Worm (Caenorhabditis elegans) whole organism, mixed stage, embryonic: ENCODE data around the gene T28A8.5.

Experiments
- M03D4.4 ChIP-seq: sonication (generic microtip); optimal IDR thresholded peaks from 2 replicates; lab custom pipeline; 2017; ENCODE audit warnings: mild to moderate bottlenecking, missing genetic modification characterization, missing compliant biosample characterization
- bed-3 ChIP-seq: fragments of 200-800 bp; sonication (Bioruptor generic); optimal IDR thresholded peaks from 3 replicates; lab custom pipeline; 2018; ENCODE audit warnings: mild to moderate bottlenecking, missing genetic modification characterization, moderate library complexity, missing compliant biosample characterization
- ceh-43 ChIP-seq: fragments of 200-800 bp; sonication (Bioruptor generic); optimal IDR thresholded peaks from 2 replicates; lab custom pipeline; 2018; ENCODE audit warnings: mild to moderate bottlenecking, missing genetic modification characterization, moderate library complexity, missing compliant biosample characterization
- ceh-83 ChIP-seq: fragments of 200-800 bp; sonication (Bioruptor generic); optimal IDR thresholded peaks from 2 replicates; lab custom pipeline; 2018; ENCODE audit warnings: mild to moderate bottlenecking, missing genetic modification characterization, missing compliant biosample characterization
- ces-1 ChIP-seq: fragments of 150-350 bp; optimal IDR thresholded peaks from 2 replicates; lab custom pipeline; 2014; ENCODE audit warnings: missing biosample characterization, missing genetic modification reagents, missing genetic modification characterization
- cnd-1 ChIP-seq: fragments of 200-800 bp; sonication (Bioruptor generic); optimal IDR thresholded peaks from 2 replicates; lab custom pipeline; 2018; ENCODE audit warnings: mild to moderate bottlenecking, missing genetic modification characterization, missing compliant biosample characterization
- drap-1 ChIP-seq: fragments of 200-800 bp; sonication (Bioruptor generic); optimal IDR thresholded peaks from 3 replicates; lab custom pipeline; 2018; ENCODE audit warnings: mild to moderate bottlenecking, missing genetic modification characterization, missing compliant biosample characterization
- elt-1 ChIP-seq: sonication (generic microtip); optimal IDR thresholded peaks from 2 replicates; lab custom pipeline; 2017; ENCODE audit warnings: missing genetic modification characterization, mild to moderate bottlenecking, missing compliant biosample characterization, antibody characterized with exemption, moderate library complexity, borderline replicate concordance; ENCODE audit not compliant: insufficient read depth
- elt-3 ChIP-seq: fragments of 150-350 bp; optimal IDR thresholded peaks from 2 replicates; lab custom pipeline; 2014; ENCODE audit warnings: missing biosample characterization, missing genetic modification characterization
- flh-1 ChIP-seq: fragments of 200-800 bp; sonication (Bioruptor generic); optimal IDR thresholded peaks from 2 replicates; lab custom pipeline; 2018; ENCODE audit warnings: mild to moderate bottlenecking, missing genetic modification characterization, moderate library complexity, missing compliant biosample characterization
- ham-2 ChIP-seq: fragments of 200-800 bp; sonication (Bioruptor generic); optimal IDR thresholded peaks from 2 replicates; lab custom pipeline; 2018; ENCODE audit warnings: mild to moderate bottlenecking, missing genetic modification characterization, missing compliant biosample characterization
- hlh-1 ChIP-seq: fragments of 150-350 bp; optimal IDR thresholded peaks from 2 replicates; lab custom pipeline; 2014; ENCODE audit warnings: missing biosample characterization, missing genetic modification reagents, missing genetic modification characterization
- lin-13 ChIP-seq: fragments of 150-350 bp; optimal IDR thresholded peaks from 2 replicates; lab custom pipeline; 2014; ENCODE audit warnings: missing biosample characterization, missing genetic modification characterization
- lin-32 ChIP-seq: fragments of 200-800 bp; sonication (Bioruptor generic); optimal IDR thresholded peaks from 2 replicates; lab custom pipeline; 2018; ENCODE audit warnings: mild to moderate bottlenecking, missing genetic modification characterization, missing compliant biosample characterization
- mep-1 ChIP-seq: fragments of 150-350 bp; optimal IDR thresholded peaks from 2 replicates; lab custom pipeline; 2017; ENCODE audit warnings: missing biosample characterization, missing genetic modification reagents, missing genetic modification characterization, inconsistent platforms
- mls-2 ChIP-seq: sonication (generic microtip); optimal IDR thresholded peaks from 2 replicates; lab custom pipeline; 2016; ENCODE audit warnings: mild to moderate bottlenecking, missing genetic modification characterization, moderate library complexity, missing compliant biosample characterization
- nhr-12 ChIP-seq: fragments of 150-350 bp; optimal IDR thresholded peaks from 2 replicates; lab custom pipeline; 2014; ENCODE audit warnings: missing biosample characterization, missing genetic modification characterization
- nhr-2 ChIP-seq: fragments of 150-350 bp; optimal IDR thresholded peaks from 2 replicates; lab custom pipeline; 2014; ENCODE audit warnings: missing biosample characterization, missing genetic modification characterization
- nhr-237 ChIP-seq: fragments of 150-350 bp; optimal IDR thresholded peaks from 2 replicates; lab custom pipeline; 2014; ENCODE audit warnings: missing biosample characterization, missing genetic modification characterization
- nhr-28 ChIP-seq: fragments of 150-350 bp; optimal IDR thresholded peaks from 2 replicates; lab custom pipeline; 2014; ENCODE audit warnings: missing biosample characterization, missing genetic modification characterization
- pha-4 ChIP-seq: fragments of 150-350 bp; optimal IDR thresholded peaks from 2 replicates; lab custom pipeline; 2018; ENCODE audit warnings: missing biosample characterization, missing genetic modification reagents, missing genetic modification characterization
- sem-2 ChIP-seq: fragments of 200-800 bp; sonication (Bioruptor generic); optimal IDR thresholded peaks from 2 replicates; lab custom pipeline; 2018; ENCODE audit warnings: mild to moderate bottlenecking, missing genetic modification characterization, missing compliant biosample characterization
- snpc-4 ChIP-seq: fragments of 150-350 bp; optimal IDR thresholded peaks from 2 replicates; lab custom pipeline; 2014; ENCODE audit warnings: missing biosample characterization, missing genetic modification characterization
- sptf-1 ChIP-seq: sonication (generic microtip); optimal IDR thresholded peaks from 2 replicates; lab custom pipeline; 2017; ENCODE audit warnings: mild to moderate bottlenecking, missing genetic modification characterization, moderate library complexity, missing compliant biosample characterization
- tbx-8 ChIP-seq: fragments of 200-800 bp; sonication (Bioruptor generic); optimal IDR thresholded peaks from 2 replicates; lab custom pipeline; 2018; ENCODE audit warnings: mild to moderate bottlenecking, missing genetic modification characterization, moderate library complexity, missing compliant biosample characterization
- unc-120 ChIP-seq: sonication (generic microtip); optimal IDR thresholded peaks from 2 replicates; lab custom pipeline; 2017; ENCODE audit warnings: missing genetic modification characterization, missing compliant biosample characterization; ENCODE audit not compliant: poor library complexity, severe bottlenecking
- unc-39 ChIP-seq: fragments of 150-350 bp; optimal IDR thresholded peaks from 2 replicates; lab custom pipeline; 2014; ENCODE audit warnings: missing biosample characterization, missing genetic modification characterization
- unc-62 ChIP-seq: fragments of 150-350 bp; optimal IDR thresholded peaks from 2 replicates; lab custom pipeline; 2014; ENCODE audit warnings: missing biosample characterization, missing genetic modification reagents, missing genetic modification characterization
- zip-8 ChIP-seq: fragments of 150-350 bp; optimal IDR thresholded peaks from 2 replicates; lab custom pipeline; 2014; ENCODE audit warnings: missing biosample characterization, missing genetic modification characterization
- ztf-11 ChIP-seq: fragments of 150-350 bp; optimal IDR thresholded peaks from 2 replicates; lab custom pipeline; 2014; ENCODE audit warnings: missing biosample characterization, missing genetic modification characterization

Gene T28A8.5

ce11 chrIII:13503379-13503778, 1.9 kb downstream of the T28A8.5 start, which contains the start of gene T28A8.4:
Gene T28A8.4, plus strand, starts transcription at chrIII:13503679.
- TF ChIP-seq cnd-1: no peak

DNA sequence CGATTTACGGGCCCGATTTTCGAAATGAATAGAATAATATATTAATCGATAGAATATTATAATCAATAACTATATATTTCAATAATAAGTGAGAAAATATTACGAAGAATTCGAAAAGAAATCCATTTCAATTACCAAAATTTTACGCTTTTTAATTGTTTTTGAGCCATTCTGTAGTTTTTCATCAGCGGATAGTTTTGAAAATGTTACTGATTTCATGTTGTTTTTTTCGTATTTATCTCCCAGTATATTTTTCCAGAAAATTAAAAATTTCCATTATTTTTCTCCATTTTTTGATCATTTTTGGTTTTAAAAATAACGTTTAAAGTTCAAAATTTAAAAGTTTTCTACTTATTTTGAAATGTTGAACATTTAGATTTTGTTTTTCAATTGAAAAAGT, 4.3 kb downstream of the T28A8.5 start, which contains the start of gene T28A8.3:
T28A8.3 (plus strand) TSS at position 301 of the 400 bp plus-strand sequence.
- no peak for TF ChIP-seq lin-13 (tag; lab: Kevin White, UChicago)
- TF ChIP-seq flh-1 (GFP tag; lab: Kevin White, UChicago): no peak
- no peak for TF ChIP-seq nhr-12 (tag; lab: Kevin White, UChicago)
- no peak for TF ChIP-seq tbx-8 (GFP tag; lab: Kevin White, UChicago)
- no peak for TF ChIP-seq nhr-28 (tag; lab: Kevin White, UChicago)
- TF ChIP-seq sptf-1 (tag; lab: Kevin White, UChicago): no peak
- no peak for TF ChIP-seq unc-62 (GFP tag; lab: Kevin White, UChicago)
- no peak for TF ChIP-seq drap-1 (GFP tag; lab: Kevin White, UChicago)
- TF ChIP-seq pha-4: no peak
- no peak for TF ChIP-seq lin-32
- no peak for TF ChIP-seq ham-2 (GFP tag; lab: Kevin White, UChicago)
- TF ChIP-seq ceh-43 (GFP tag; lab: Kevin White, UChicago): no peak
- no peak for TF ChIP-seq unc-39 (tag; lab: Kevin White, UChicago)
- no peak for TF ChIP-seq elt-3 (tag; lab: Kevin White, UChicago)
- no peak for TF ChIP-seq ces-1
- TF ChIP-seq nhr-237 (tag; lab: Kevin White, UChicago): no peak
- TF ChIP-seq ztf-11 (tag; lab: Kevin White, UChicago): no peak
- no peak for TF ChIP-seq cnd-1
- no peak for TF ChIP-seq sem-2 (GFP tag; lab: Kevin White, UChicago)
- TF ChIP-seq mep-1: no peak

DNA sequence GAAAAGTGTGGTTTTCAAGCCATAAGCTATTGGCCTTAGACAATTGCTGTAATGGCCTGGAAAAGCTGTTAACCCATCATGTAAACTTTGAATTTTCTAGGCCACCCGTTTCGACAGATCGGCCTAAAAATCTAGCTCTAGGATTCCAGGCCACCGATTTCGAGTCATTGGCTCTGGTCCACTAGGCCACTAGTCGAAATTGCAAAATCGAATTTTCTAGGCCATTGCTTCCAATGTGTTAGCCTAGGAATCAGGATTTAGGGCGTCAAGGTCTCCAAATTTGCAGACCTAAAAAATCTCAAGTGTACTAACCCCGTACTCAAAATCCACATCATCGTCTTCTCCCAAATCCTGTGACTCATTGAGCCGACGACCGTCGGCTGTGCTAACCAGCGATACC, 9.3 kb downstream of the T28A8.5 start:
- TF ChIP-seq sptf-1 (tag; lab: Kevin White, UChicago) (no peak), unc-120 (tag; lab: Kevin White, UChicago) (no peak), lin-13 (tag; lab: Kevin White, UChicago) (no peak), ztf-11 (tag; lab: Kevin White, UChicago) (no peak)

ce11 chrIII:13514470-13514869, 13.0 kb downstream of the T28A8.5 start, which contains the start of gene mlh-1:
Gene mlh-1, minus strand, starts transcription at chrIII:13514570.
- TF ChIP-seq sptf-1 (tag; lab: Kevin White, UChicago): no peak
- TF ChIP-seq nhr-12 (tag; lab: Kevin White, UChicago): no peak
- no peak for TF ChIP-seq sem-2 (GFP tag; lab: Kevin White, UChicago)
- peak; percentile 21 for TF ChIP-seq ces-1
- TF ChIP-seq ham-2 (GFP tag; lab: Kevin White, UChicago): no peak
- TF ChIP-seq, all 35 proteins: peak for 1

ce11 chrIII:13518437-13518836, 17.0 kb downstream of the T28A8.5 start:
- TF ChIP-seq nhr-28 (tag; lab: Kevin White, UChicago) (no peak), ceh-83 (GFP tag; lab: Kevin White, UChicago) (no peak)
- TF ChIP-seq, all 35 proteins: peak for 0

ce11 chrIII:13524021-13524420, 22.6 kb downstream of the T28A8.5 start, which contains the start of gene pod-1:
Gene pod-1, minus strand, starts transcription at chrIII:13524121.
- TF ChIP-seq sem-2 (GFP tag; lab: Kevin White, UChicago) (no peak), M03D4.4 (no peak), tbx-8 (GFP tag; lab: Kevin White, UChicago) (no peak), elt-1 (no peak), zip-8 (tag; lab: Kevin White, UChicago) (no peak), sptf-1 (tag; lab: Kevin White, UChicago) (no peak), mls-2 (tag; lab: Kevin White, UChicago) (no peak), nhr-2 (no peak), snpc-4 (tag; lab: Kevin White, UChicago) (no peak), unc-62 (GFP tag; lab: Kevin White, UChicago) (no peak), flh-1 (GFP tag; lab: Kevin White, UChicago) (no peak), bed-3 (GFP tag; lab: Kevin White, UChicago) (no peak), elt-3 (tag; lab: Kevin White, UChicago) (no peak), hlh-1 (tag; lab: Kevin White, UChicago) (no peak)
